Fruit fly (Drosophila melanogaster): ENCODE data around the gene CG32081.

The CG32081 gene

DNA sequence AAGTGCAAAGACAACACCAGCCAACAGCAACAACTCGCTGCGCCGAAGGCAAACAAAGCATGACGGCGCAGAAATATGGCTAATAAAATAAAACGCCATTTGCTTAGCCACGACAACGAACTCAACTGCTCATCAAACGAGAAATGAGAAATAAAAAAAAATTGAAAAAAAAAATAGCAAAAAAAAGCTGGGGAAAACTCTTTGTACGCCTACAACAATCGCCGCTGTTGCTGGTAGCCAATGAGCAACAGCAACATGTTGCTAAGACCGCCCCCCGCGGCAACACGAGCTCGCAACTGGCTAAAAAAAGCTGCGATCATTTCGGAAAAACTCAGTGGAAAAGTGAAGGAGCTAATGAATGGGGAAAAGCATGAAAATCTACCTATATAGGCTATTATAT is 37.5 kb upstream of the CG32081 start:
- peak; percentile 38 for TF ChIP-seq Nf-YC (tag; optimal IDR thresholded peaks at IDR 0.05)
- no peak for TF ChIP-seq slou (GFP tag; optimal IDR thresholded peaks at IDR 0.05)
- peak; percentile 22 for TF ChIP-seq sqz (GFP tag; optimal IDR thresholded peaks at IDR 0.05)
- TF ChIP-seq CG11504 (tag; optimal IDR thresholded peaks at IDR 0.05) = peak; percentile 91
- no peak for TF ChIP-seq sim (GFP tag; IDR thresholded peaks at IDR 0.05)
- TF ChIP-seq CG13123 (GFP tag; optimal IDR thresholded peaks at IDR 0.05) = no peak
- TF ChIP-seq Nf-YB (GFP tag; optimal IDR thresholded peaks at IDR 0.05) = peak; percentile 65
- TF ChIP-seq CG9817 (tag; optimal IDR thresholded peaks at IDR 0.05) = no peak
- TF ChIP-seq klu (GFP tag; IDR thresholded peaks at IDR 0.05) = 0 out of 2 replicates have a peak, but pooled peaks have one; percentile 5

DNA sequence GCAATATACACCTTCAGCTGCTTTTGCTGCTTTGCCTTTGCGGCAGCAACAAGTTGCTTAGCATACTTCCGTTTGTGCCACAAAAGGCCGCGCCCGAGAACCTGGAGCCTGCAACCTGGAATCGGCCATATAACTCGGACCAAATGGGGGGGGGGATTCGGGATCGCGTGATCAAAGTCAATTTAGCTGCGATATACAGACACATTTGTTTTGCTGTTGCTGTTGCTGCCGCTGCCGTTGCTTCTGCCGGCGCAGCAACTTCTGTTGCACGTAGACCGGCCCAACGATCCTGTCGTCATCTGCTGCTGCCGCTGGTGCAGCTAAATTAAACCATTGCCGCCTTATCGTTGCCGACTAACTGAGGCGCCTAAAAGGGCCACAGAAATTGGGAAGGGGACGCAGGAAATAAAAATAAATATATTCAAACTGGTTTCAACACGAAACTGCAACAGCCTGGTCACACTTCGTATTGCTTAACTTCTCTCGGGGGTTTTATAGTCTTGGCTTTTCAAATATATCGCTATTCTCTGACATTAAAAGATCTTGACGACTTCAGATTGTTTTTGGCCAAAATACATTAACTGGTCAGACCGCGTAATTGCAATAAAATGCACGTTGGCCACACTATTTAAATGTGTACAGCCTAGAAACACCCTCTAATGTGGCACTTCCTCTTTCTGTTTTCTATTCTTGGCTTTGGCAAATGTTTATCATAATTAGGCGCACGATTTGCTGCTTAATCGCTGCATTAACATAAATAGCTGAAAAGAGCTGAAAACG is 35.9 kb upstream of the CG32081 start:
- no peak for TF ChIP-seq Atf3 (GFP tag; optimal IDR thresholded peaks at IDR 0.05)
- TF ChIP-seq CG11504 (tag; optimal IDR thresholded peaks at IDR 0.05) = peak; percentile 16
- 0 out of 3 replicates have a peak, but pooled peaks have one; percentile 10 for TF ChIP-seq zfh1 (GFP tag; IDR thresholded peaks at IDR 0.05)
- peak; percentile 95 for TF ChIP-seq stwl (tag; optimal IDR thresholded peaks at IDR 0.05)
- no peak for TF ChIP-seq jing (GFP tag; optimal IDR thresholded peaks at IDR 0.05)
- TF ChIP-seq sc (optimal IDR thresholded peaks at IDR 0.05) = no peak
- TF ChIP-seq sc (GFP tag; optimal IDR thresholded peaks at IDR 0.05) = no peak
- no peak for TF ChIP-seq peb (GFP tag; IDR thresholded peaks at IDR 0.05)
- TF ChIP-seq Ets65A (GFP tag) = peak; percentile 63
- no peak for TF ChIP-seq CG8765 (GFP tag; IDR thresholded peaks at IDR 0.05)
- TF ChIP-seq Doc3 (GFP tag; IDR thresholded peaks at IDR 0.05; ENCODE audit: partially characterized antibody) = 0 out of 3 replicates have a peak, but pooled peaks have one; percentile 13
- TF ChIP-seq Dll (GFP tag; IDR thresholded peaks at IDR 0.05; ENCODE audit: partially characterized antibody) = 0 out of 4 replicates have a peak, but pooled peaks have one; percentile 30
- no peak for TF ChIP-seq CG16779 (GFP tag; IDR thresholded peaks at IDR 0.05)
- TF ChIP-seq ham (GFP tag; IDR thresholded peaks at IDR 0.05) = no peak
- peak; percentile 67 for TF ChIP-seq sens (GFP tag)
- TF ChIP-seq CG12219 (GFP tag; optimal IDR thresholded peaks at IDR 0.05) = no peak

DNA sequence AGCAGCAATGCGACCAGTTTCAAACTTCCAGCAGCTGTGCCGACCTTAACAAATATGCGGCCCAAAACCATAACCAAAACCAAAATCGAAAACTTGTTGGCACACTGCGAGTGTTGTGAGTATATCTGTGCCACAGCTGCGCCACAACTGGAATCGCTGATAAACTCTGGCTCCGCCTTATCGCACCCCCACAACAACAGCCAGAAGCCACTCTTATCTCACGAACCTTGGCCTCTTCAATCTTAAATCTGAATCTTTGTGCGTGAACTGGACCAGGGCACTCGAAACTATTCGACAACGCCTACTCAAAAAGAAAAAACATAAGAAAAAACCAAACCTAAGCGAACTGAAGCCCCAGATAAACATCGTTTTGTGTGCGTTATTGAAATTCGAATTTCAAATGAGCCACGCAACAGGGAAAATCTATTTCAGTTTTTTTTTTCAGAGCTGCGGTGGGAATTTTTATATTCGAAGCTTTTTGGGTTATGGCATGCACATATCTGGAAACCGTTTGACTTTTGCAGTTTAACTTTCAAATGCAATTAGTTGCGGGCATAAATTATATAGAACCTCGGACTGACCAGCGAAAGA is 30.0 kb upstream of the CG32081 start:
- TF ChIP-seq CG18599 (GFP tag; optimal IDR thresholded peaks at IDR 0.05) = no peak
- TF ChIP-seq grn (GFP tag; optimal IDR thresholded peaks at IDR 0.05) = peak; percentile 92
- no peak for TF ChIP-seq Myb (GFP tag; optimal IDR thresholded peaks at IDR 0.05)
- no peak for TF ChIP-seq repo (GFP tag; optimal IDR thresholded peaks at IDR 0.05)
- peak; percentile 38 for TF ChIP-seq sd (tag; optimal IDR thresholded peaks at IDR 0.05)
- TF ChIP-seq pros (GFP tag; optimal IDR thresholded peaks at IDR 0.05) = no peak
- TF ChIP-seq CG30431 (GFP tag; optimal IDR thresholded peaks at IDR 0.05) = no peak
- TF ChIP-seq sqz (GFP tag; optimal IDR thresholded peaks at IDR 0.05) = peak; percentile 61
- peak; percentile 67 for TF ChIP-seq CG15479 (GFP tag; optimal IDR thresholded peaks at IDR 0.05)
- no peak for TF ChIP-seq kni (GFP tag; optimal IDR thresholded peaks at IDR 0.05)
- TF ChIP-seq CG32772 (GFP tag; IDR thresholded peaks at IDR 0.05) = no peak
- peak; percentile 28 for TF ChIP-seq abd-A (tag; optimal IDR thresholded peaks at IDR 0.05)
- TF ChIP-seq CG7786 (GFP tag; optimal IDR thresholded peaks at IDR 0.05) = no peak
- no peak for TF ChIP-seq psq (GFP tag; optimal IDR thresholded peaks at IDR 0.05)
- peak in 1 of 2 experiments; percentile 55 for TF ChIP-seq Pdp1 (GFP tag; optimal IDR thresholded peaks at IDR 0.05)
- TF ChIP-seq peb (GFP tag; IDR thresholded peaks at IDR 0.05) = no peak
- no peak for TF ChIP-seq CG8944 (GFP tag; optimal IDR thresholded peaks at IDR 0.05)
- TF ChIP-seq Sry-β (GFP tag; optimal IDR thresholded peaks at IDR 0.05) = no peak
- TF ChIP-seq sens (GFP tag) = peak; percentile 7
- no peak for TF ChIP-seq Dad (GFP tag; optimal IDR thresholded peaks at IDR 0.05)
- peak in 1 of 2 experiments; percentile 70 for TF ChIP-seq Hr78 (GFP tag; optimal IDR thresholded peaks at IDR 0.05)
- peak; percentile 37; the same call in 1 of the 2 replicates for TF ChIP-seq klu (GFP tag; IDR thresholded peaks at IDR 0.05)

All from whole organism, embryonic.